Fruit fly (Drosophila melanogaster) whole organism, adult: ENCODE results near the gene CG17996.

Experiments
- CG11617 ChIP-seq: fragments of 200-800 bp; sonication (Bioruptor generic); optimal IDR thresholded peaks from 2 replicates; lab custom pipeline; 2017; ENCODE audit warnings: mild to moderate bottlenecking, missing biosample characterization, missing genetic modification reagents, missing genetic modification characterization
- CG12768 ChIP-seq: fragments of 200-800 bp; sonication (Bioruptor generic); optimal IDR thresholded peaks from 2 replicates; lab custom pipeline; 2017; ENCODE audit warnings: missing biosample characterization, missing genetic modification characterization, mild to moderate bottlenecking, moderate library complexity, missing genetic modification reagents
- CG14711 ChIP-seq: fragments of 200-800 bp; sonication (Bioruptor generic); optimal IDR thresholded peaks from 2 replicates; lab custom pipeline; 2018; ENCODE audit warnings: missing biosample characterization, mild to moderate bottlenecking, missing genetic modification characterization, moderate library complexity
- CG1620 ChIP-seq: fragments of 200-800 bp; sonication (Bioruptor generic); optimal IDR thresholded peaks from 2 replicates; lab custom pipeline; 2016; ENCODE audit warnings: missing biosample characterization, missing genetic modification characterization
- CG33017 ChIP-seq: fragments of 200-800 bp; sonication (Bioruptor generic); optimal IDR thresholded peaks from 2 replicates; lab custom pipeline; 2018; ENCODE audit warnings: missing biosample characterization, mild to moderate bottlenecking, missing genetic modification characterization, moderate library complexity
- CG5204 ChIP-seq: fragments of 200-800 bp; sonication (Bioruptor generic); optimal IDR thresholded peaks from 2 replicates; lab custom pipeline; 2016; ENCODE audit warnings: missing biosample characterization, missing genetic modification characterization
- CG7045 ChIP-seq: fragments of 200-800 bp; sonication (Bioruptor generic); optimal IDR thresholded peaks from 2 replicates; lab custom pipeline; 2017; ENCODE audit warnings: missing biosample characterization, mild to moderate bottlenecking, missing genetic modification characterization
- CG7101 ChIP-seq: fragments of 200-800 bp; sonication (Bioruptor generic); optimal IDR thresholded peaks from 2 replicates; lab custom pipeline; 2018; ENCODE audit warnings: missing biosample characterization, mild to moderate bottlenecking, missing genetic modification characterization, moderate library complexity
- Clk ChIP-seq: fragments of 200-800 bp; sonication (Bioruptor generic); optimal IDR thresholded peaks from 2 replicates; lab custom pipeline; 2017; ENCODE audit warnings: missing biosample characterization, missing genetic modification characterization
- Crg-1 ChIP-seq: fragments of 200-800 bp; sonication (Bioruptor generic); optimal IDR thresholded peaks from 2 replicates; lab custom pipeline; 2016; ENCODE audit warnings: missing biosample characterization, missing genetic modification characterization
- Hr96 ChIP-seq: fragments of 200-800 bp; sonication (Bioruptor generic); optimal IDR thresholded peaks from 2 replicates; lab custom pipeline; 2016; ENCODE audit warnings: missing biosample characterization, missing genetic modification characterization
- Mnt ChIP-seq: fragments of 200-800 bp; sonication (Bioruptor generic); optimal IDR thresholded peaks from 2 replicates; lab custom pipeline; 2016; ENCODE audit warnings: missing biosample characterization, mild to moderate bottlenecking, missing genetic modification characterization
- bab1 ChIP-seq: fragments of 200-800 bp; sonication (Bioruptor generic); optimal IDR thresholded peaks from 3 replicates; lab custom pipeline; 2019; ENCODE audit warnings: missing biosample characterization, mild to moderate bottlenecking, missing genetic modification characterization, moderate library complexity
- cic ChIP-seq: fragments of 200-800 bp; sonication (Bioruptor generic); optimal IDR thresholded peaks from 2 replicates; lab custom pipeline; 2017; ENCODE audit warnings: missing biosample characterization, mild to moderate bottlenecking, missing genetic modification characterization, moderate library complexity
- cnc ChIP-seq, 2 experiments: fragments of >200 bp; optimal IDR thresholded peaks; 2 replicates each; lab custom pipeline; 2017
- kay ChIP-seq: fragments of 200-800 bp; sonication (Bioruptor generic); peaks from one replicate; lab custom pipeline; 2016; ENCODE audit warnings: missing biosample characterization, missing genetic modification characterization, borderline replicate concordance
- ovo ChIP-seq: fragments of 200-800 bp; sonication (Bioruptor generic); optimal IDR thresholded peaks from 2 replicates; lab custom pipeline; 2016; ENCODE audit warnings: missing biosample characterization, missing genetic modification characterization
- pad ChIP-seq: fragments of 200-800 bp; sonication (Bioruptor generic); optimal IDR thresholded peaks from 3 replicates; lab custom pipeline; 2017; ENCODE audit warnings: missing biosample characterization, missing genetic modification characterization, mild to moderate bottlenecking, moderate library complexity, missing genetic modification reagents
- tj ChIP-seq: fragments of 200-800 bp; sonication (Bioruptor generic); optimal IDR thresholded peaks from 3 replicates; lab custom pipeline; 2017; ENCODE audit warnings: missing biosample characterization, mild to moderate bottlenecking, missing genetic modification characterization, moderate library complexity
- toe ChIP-seq: fragments of 200-800 bp; sonication (Bioruptor generic); optimal IDR thresholded peaks from 2 replicates; lab custom pipeline; 2016; ENCODE audit warnings: missing biosample characterization, missing genetic modification characterization

Gene CG17996

dm6 chr2L:16719643-16720515, 11.0 kb downstream of the CG17996 start, which contains the start of gene Cyt-c-p:
Gene Cyt-c-p (plus strand): TSS chr2L:16719932.
- TF ChIP-seq ovo (GFP tag; lab: Kevin White, UChicago) (peak; percentile 18), cic (GFP tag; lab: Kevin White, UChicago) (peak; percentile 73), CG7101 (peak; percentile 54), tj (GFP tag; lab: Kevin White, UChicago) (peak; percentile 52), cnc (optimal IDR thresholded peaks at IDR 0.05; lab: Kevin White, UChicago) (no peak), CG14711 (tag; lab: Kevin White, UChicago) (peak; percentile 0), CG7045 (no peak), bab1 (GFP tag; lab: Kevin White, UChicago) (peak; percentile 69), pad (GFP tag; lab: Kevin White, UChicago) (peak; percentile 86), CG12768 (GFP tag; lab: Kevin White, UChicago) (no peak), Hr96 (GFP tag; lab: Kevin White, UChicago) (peak; percentile 25), toe (GFP tag; lab: Kevin White, UChicago) (no peak), Clk (GFP tag; lab: Kevin White, UChicago) (no peak), CG5204 (GFP tag; lab: Kevin White, UChicago) (no peak), CG11617 (GFP tag; lab: Kevin White, UChicago) (peak; percentile 58), CG33017 (peak; percentile 27), Mnt (peak; percentile 43), CG1620 (GFP tag; lab: Kevin White, UChicago) (peak; percentile 47), Crg-1 (peak; percentile 6), kay (GFP tag; lab: Kevin White, UChicago) (peak; percentile 69)

DNA sequence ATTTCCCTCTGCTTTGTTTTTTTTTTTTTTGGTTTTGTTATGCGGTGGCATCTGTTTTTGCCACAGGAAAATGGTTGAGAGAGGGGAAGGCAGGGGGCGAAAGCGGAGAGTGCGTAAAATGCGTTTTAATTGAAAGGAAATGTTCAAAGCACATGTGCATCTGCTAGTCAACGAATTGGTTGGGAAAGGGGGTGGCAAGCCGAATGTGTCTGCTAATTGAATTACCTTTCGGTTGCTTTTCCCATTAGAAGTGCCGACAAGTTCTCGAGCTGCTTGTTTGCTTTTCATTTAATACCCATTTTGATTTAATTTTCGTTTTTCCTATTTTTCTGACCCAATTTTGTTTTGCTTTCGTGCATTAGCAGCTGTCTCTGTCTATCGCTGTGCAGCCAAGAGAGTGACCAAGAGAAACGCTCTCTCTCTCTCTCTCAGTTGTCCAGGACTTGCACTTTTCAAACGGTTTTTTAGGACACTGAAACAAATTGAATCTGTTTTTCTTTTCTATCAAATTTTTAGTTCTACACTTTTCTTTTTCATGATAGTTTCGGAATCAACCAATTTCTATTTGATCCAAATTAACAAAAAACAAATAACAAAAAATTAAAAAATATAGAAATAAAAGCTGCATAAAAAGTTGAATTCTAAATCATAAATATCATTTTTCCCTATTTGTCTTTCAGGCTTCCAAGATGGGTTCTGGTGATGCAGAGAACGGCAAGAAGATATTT, 12.2 kb downstream of the CG17996 start:
- no peak for TF ChIP-seq CG5204 (GFP tag; lab: Kevin White, UChicago)
- TF ChIP-seq CG1620 (GFP tag; lab: Kevin White, UChicago) = no peak
- no peak for TF ChIP-seq Clk (GFP tag; lab: Kevin White, UChicago)
- TF ChIP-seq CG7045 = no peak
- no peak for TF ChIP-seq tj (GFP tag; lab: Kevin White, UChicago)
- TF ChIP-seq Hr96 (GFP tag; lab: Kevin White, UChicago) = no peak
- no peak for TF ChIP-seq CG11617 (GFP tag; lab: Kevin White, UChicago)

dm6 chr2L:16716771-16717170, 14.1 kb downstream of the CG17996 start:
- TF ChIP-seq CG14711 (tag; lab: Kevin White, UChicago) = peak; percentile 32
- TF ChIP-seq pad (GFP tag; lab: Kevin White, UChicago) = peak; percentile 9
- no peak for TF ChIP-seq Crg-1

DNA sequence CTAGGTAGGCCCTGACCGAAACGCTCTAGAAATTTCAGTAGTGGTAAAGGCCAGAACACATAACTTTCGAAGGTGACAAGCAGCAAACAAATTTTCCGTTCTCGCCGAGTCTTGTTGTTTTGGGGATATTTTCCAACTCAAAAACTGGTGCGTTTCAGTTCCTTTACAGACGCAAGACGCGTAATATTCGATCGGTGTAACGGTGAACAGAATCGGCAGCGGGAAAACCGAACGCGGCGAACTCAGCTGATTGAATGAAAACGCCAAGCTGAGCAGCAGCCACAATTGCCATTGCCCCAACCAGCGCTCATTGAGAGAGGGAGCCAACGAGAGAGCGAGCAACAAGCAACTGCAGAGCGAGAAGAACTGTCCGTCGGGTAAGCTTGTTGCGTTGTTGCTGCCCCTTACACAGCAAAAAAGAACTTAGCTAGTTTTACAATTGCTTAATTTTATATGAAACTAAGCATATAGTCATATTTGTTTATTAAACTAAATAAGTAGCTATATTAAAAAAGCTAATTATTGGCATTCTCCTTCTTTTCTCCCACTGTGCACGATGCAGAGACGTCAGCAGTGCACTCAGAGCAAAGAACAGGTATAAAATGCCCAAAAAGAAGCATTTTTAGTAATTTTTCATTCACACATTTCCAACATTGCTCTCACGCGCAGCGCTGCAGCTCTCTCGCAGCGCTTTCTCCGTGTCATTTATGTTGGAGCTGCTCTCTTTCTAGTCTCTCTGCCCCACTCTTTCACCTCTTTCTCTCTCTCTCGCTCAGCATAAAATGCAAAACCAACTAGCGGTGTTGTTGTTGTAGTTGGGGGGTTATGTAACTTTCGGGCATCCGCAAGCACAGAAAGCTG, 14.8 kb downstream of the CG17996 start, which contains the start of the genes Cyt-c-d and CG31808:
Gene Cyt-c-d (plus strand): TSS at position 51 of the 861 bp plus-strand sequence.
Gene CG31808 (minus strand): TSS at position 355 of the 861 bp plus-strand sequence.
- TF ChIP-seq tj (GFP tag; lab: Kevin White, UChicago) = peak; percentile 83
- peak; percentile 72 for TF ChIP-seq toe (GFP tag; lab: Kevin White, UChicago)
- TF ChIP-seq kay (GFP tag; lab: Kevin White, UChicago) = no peak
- TF ChIP-seq CG14711 (tag; lab: Kevin White, UChicago) = peak; percentile 85
- TF ChIP-seq CG33017 = peak; percentile 88
- peak; percentile 53 for TF ChIP-seq pad (GFP tag; lab: Kevin White, UChicago)
- TF ChIP-seq Mnt = peak; percentile 43
- peak; percentile 49 for TF ChIP-seq Crg-1
- peak; percentile 88 for TF ChIP-seq bab1 (GFP tag; lab: Kevin White, UChicago)
- TF ChIP-seq CG7101 = peak; percentile 89
- no peak for TF ChIP-seq ovo (GFP tag; lab: Kevin White, UChicago)
- TF ChIP-seq cic (GFP tag; lab: Kevin White, UChicago) = peak; percentile 68
- TF ChIP-seq Clk (GFP tag; lab: Kevin White, UChicago) = peak; percentile 49
- peak; percentile 71 for TF ChIP-seq CG5204 (GFP tag; lab: Kevin White, UChicago)
- TF ChIP-seq CG7045 = peak; percentile 85
- TF ChIP-seq CG1620 (GFP tag; lab: Kevin White, UChicago) = peak; percentile 34
- TF ChIP-seq Hr96 (GFP tag; lab: Kevin White, UChicago) = peak; percentile 70
- peak; percentile 69 for TF ChIP-seq CG12768 (GFP tag; lab: Kevin White, UChicago)
- no peak for TF ChIP-seq cnc (optimal IDR thresholded peaks at IDR 0.05; lab: Kevin White, UChicago)
- peak; percentile 83 for TF ChIP-seq CG11617 (GFP tag; lab: Kevin White, UChicago)
